Worm (Caenorhabditis elegans) whole organism, L1 larva: ENCODE data around the gene srd-32.

Experiments
- C16A3.4 ChIP-seq: fragments of 150-350 bp; optimal IDR thresholded peaks from 2 replicates; lab custom pipeline; 2014; ENCODE audit warnings: missing biosample characterization, missing genetic modification characterization
- C34B4.2 ChIP-seq: sonication (generic microtip); optimal IDR thresholded peaks from 2 replicates; lab custom pipeline; 2017; ENCODE audit warnings: mild to moderate bottlenecking, missing genetic modification characterization, missing compliant biosample characterization
- F16B12.6 ChIP-seq: fragments of 150-350 bp; optimal IDR thresholded peaks from 2 replicates; lab custom pipeline; 2014; ENCODE audit warnings: missing biosample characterization, missing genetic modification characterization
- aly-2 ChIP-seq: fragments of 150-350 bp; optimal IDR thresholded peaks from 2 replicates; lab custom pipeline; 2014; ENCODE audit warnings: missing biosample characterization, missing genetic modification characterization
- blmp-1 ChIP-seq: fragments of 150-350 bp; optimal IDR thresholded peaks from 2 replicates; lab custom pipeline; 2014; ENCODE audit warnings: missing biosample characterization, missing genetic modification characterization
- ceh-63 ChIP-seq: fragments of 200-800 bp; sonication (Bioruptor generic); optimal IDR thresholded peaks from 2 replicates; lab custom pipeline; 2018; ENCODE audit warnings: mild to moderate bottlenecking, missing genetic modification characterization, missing compliant biosample characterization
- ceh-82 ChIP-seq, 3 experiments: fragments of 150-350 bp in 1 of 3; sonication (generic microtip) in 2 of 3; optimal IDR thresholded peaks; 2 replicates each; lab custom pipeline; 2014 to 2017; ENCODE audit warnings: missing biosample characterization in 3 of 3, missing genetic modification characterization in 3 of 3
- ceh-90 ChIP-seq: sonication (generic microtip); optimal IDR thresholded peaks from 2 replicates; lab custom pipeline; 2016; ENCODE audit warnings: missing genetic modification characterization, missing compliant biosample characterization
- dpl-1 ChIP-seq, 3 experiments: fragments of 150-350 bp in 2 of 3; sonication (generic microtip) in 1 of 3; optimal IDR thresholded peaks; 2 replicates each; lab custom pipeline; 2014 to 2017; ENCODE audit warnings: missing biosample characterization in 3 of 3, missing genetic modification characterization in 3 of 3, missing genetic modification reagents in 3 of 3
- dsc-1 ChIP-seq: sonication (generic microtip); optimal IDR thresholded peaks from 2 replicates; lab custom pipeline; 2016; ENCODE audit warnings: mild to moderate bottlenecking, missing genetic modification characterization, missing compliant biosample characterization
- efl-3 ChIP-seq: fragments of 200-800 bp; sonication (Bioruptor generic); optimal IDR thresholded peaks from 2 replicates; lab custom pipeline; 2018; ENCODE audit warnings: mild to moderate bottlenecking, missing genetic modification characterization, missing compliant biosample characterization
- egl-13 ChIP-seq: sonication (generic microtip); optimal IDR thresholded peaks from 2 replicates; lab custom pipeline; 2016; ENCODE audit warnings: missing genotype, missing genetic modification reagents, missing genetic modification characterization, missing compliant biosample characterization
- egl-27 ChIP-seq, 2 experiments: fragments of 150-350 bp in 1 of 2; sonication (generic microtip); optimal IDR thresholded peaks; 3 replicates each; lab custom pipeline; 2017 to 2018; ENCODE audit warnings: missing biosample characterization in 2 of 2, missing genetic modification characterization in 2 of 2, missing genetic modification reagents in 2 of 2
- elt-2 ChIP-seq: sonication (generic microtip); optimal IDR thresholded peaks from 2 replicates; lab custom pipeline; 2016; ENCODE audit warnings: missing genetic modification characterization, mild to moderate bottlenecking, inconsistent platforms, missing compliant biosample characterization, missing genetic modification reagents
- ets-5 ChIP-seq: fragments of 200-800 bp; sonication (Bioruptor generic); IDR thresholded peaks from 2 replicates; pipeline ENCODE4 v1.3.6; 2022; ENCODE audit warnings: missing genetic modification characterization, missing compliant biosample characterization
- fkh-10 ChIP-seq: sonication (generic microtip); optimal IDR thresholded peaks from 2 replicates; lab custom pipeline; 2017; ENCODE audit warnings: missing biosample characterization, missing genetic modification reagents, missing genetic modification characterization
- fkh-4 ChIP-seq: sonication (generic microtip); optimal IDR thresholded peaks from 2 replicates; lab custom pipeline; 2016; ENCODE audit warnings: missing compliant biosample characterization, missing genetic modification characterization, borderline replicate concordance
- fkh-8 ChIP-seq: sonication (generic microtip); optimal IDR thresholded peaks from 2 replicates; lab custom pipeline; 2016; ENCODE audit warnings: mild to moderate bottlenecking, missing genetic modification characterization, missing compliant biosample characterization
- fos-1 ChIP-seq: fragments of 150-350 bp; optimal IDR thresholded peaks from 2 replicates; lab custom pipeline; 2014; ENCODE audit warnings: missing biosample characterization, missing genetic modification characterization
- hlh-4 ChIP-seq: sonication (generic microtip); optimal IDR thresholded peaks from 2 replicates; lab custom pipeline; 2016; ENCODE audit warnings: mild to moderate bottlenecking, missing genetic modification characterization, missing compliant biosample characterization
- hpl-2 ChIP-seq: fragments of 150-350 bp; optimal IDR thresholded peaks from 2 replicates; lab custom pipeline; 2014; ENCODE audit warnings: missing biosample characterization, missing genetic modification reagents, missing genetic modification characterization
- irx-1 ChIP-seq: sonication (generic microtip); optimal IDR thresholded peaks from 2 replicates; lab custom pipeline; 2016; ENCODE audit warnings: missing genetic modification characterization, missing compliant biosample characterization
- lin-13 ChIP-seq: fragments of 150-350 bp; optimal IDR thresholded peaks from 2 replicates; lab custom pipeline; 2014; ENCODE audit warnings: missing biosample characterization, missing genetic modification reagents, missing genetic modification characterization
- lin-15B ChIP-seq: fragments of 150-350 bp; sonication (generic microtip); optimal IDR thresholded peaks from 3 replicates; lab custom pipeline; 2014; ENCODE audit warnings: missing biosample characterization, missing genetic modification characterization
- lin-35 ChIP-seq, 2 experiments: fragments of 150-350 bp; optimal IDR thresholded peaks; 2 replicates each; lab custom pipeline; 2014; ENCODE audit warnings: missing biosample characterization in 2 of 2, missing genetic modification characterization in 2 of 2, missing genetic modification reagents in 2 of 2
- lir-3 ChIP-seq: sonication (generic microtip); optimal IDR thresholded peaks from 2 replicates; lab custom pipeline; 2016; ENCODE audit warnings: mild to moderate bottlenecking, missing genetic modification characterization, moderate library complexity, missing compliant biosample characterization; ENCODE audit not compliant: poor library complexity
- lsy-2 ChIP-seq, 2 experiments: fragments of 150-350 bp; optimal IDR thresholded peaks; 2 replicates each; lab custom pipeline; 2014; ENCODE audit warnings: missing biosample characterization in 2 of 2, missing genetic modification characterization in 2 of 2
- mef-2 ChIP-seq: fragments of 150-350 bp; optimal IDR thresholded peaks from 2 replicates; lab custom pipeline; 2014; ENCODE audit warnings: missing biosample characterization, missing genetic modification characterization
- nhr-11 ChIP-seq: fragments of 150-350 bp; optimal IDR thresholded peaks from 2 replicates; lab custom pipeline; 2014; ENCODE audit warnings: missing biosample characterization, missing genetic modification characterization
- nhr-12 ChIP-seq: sonication (generic microtip); optimal IDR thresholded peaks from 2 replicates; lab custom pipeline; 2017; ENCODE audit warnings: missing biosample characterization, missing genetic modification characterization
- nhr-20 ChIP-seq: sonication (generic microtip); optimal IDR thresholded peaks from 2 replicates; lab custom pipeline; 2016; ENCODE audit warnings: mild to moderate bottlenecking, missing genetic modification characterization, missing compliant biosample characterization
- nhr-237 ChIP-seq: fragments of 150-350 bp; optimal IDR thresholded peaks from 2 replicates; lab custom pipeline; 2014; ENCODE audit warnings: missing biosample characterization, missing genetic modification characterization
- nhr-76 ChIP-seq: sonication (generic microtip); optimal IDR thresholded peaks from 2 replicates; lab custom pipeline; 2017; ENCODE audit warnings: missing biosample characterization, missing genetic modification characterization
- nhr-77 ChIP-seq: fragments of 150-350 bp; optimal IDR thresholded peaks from 2 replicates; lab custom pipeline; 2014; ENCODE audit warnings: missing biosample characterization, missing genetic modification characterization
- nhr-84 ChIP-seq: sonication (generic microtip); optimal IDR thresholded peaks from 2 replicates; lab custom pipeline; 2017; ENCODE audit warnings: missing biosample characterization, missing genetic modification characterization
- pag-3 ChIP-seq: sonication (generic microtip); optimal IDR thresholded peaks from 2 replicates; lab custom pipeline; 2017; ENCODE audit warnings: missing genetic modification characterization, mild to moderate bottlenecking, missing compliant biosample characterization, antibody characterized with exemption, borderline replicate concordance; ENCODE audit not compliant: insufficient read depth
- pax-3 ChIP-seq: fragments of 200-800 bp; sonication (Bioruptor generic); optimal IDR thresholded peaks from 2 replicates; lab custom pipeline; 2018; ENCODE audit warnings: mild to moderate bottlenecking, missing genetic modification characterization, moderate library complexity, missing compliant biosample characterization
- pqm-1 ChIP-seq: sonication (generic microtip); optimal IDR thresholded peaks from 3 replicates; lab custom pipeline; 2017; ENCODE audit warnings: missing biosample characterization, missing genetic modification characterization
- rnt-1 ChIP-seq: sonication (generic microtip); optimal IDR thresholded peaks from 2 replicates; lab custom pipeline; 2016; ENCODE audit warnings: mild to moderate bottlenecking, missing genetic modification characterization, moderate library complexity, missing compliant biosample characterization
- skn-1 ChIP-seq: fragments of 150-350 bp; optimal IDR thresholded peaks from 2 replicates; lab custom pipeline; 2014; ENCODE audit warnings: missing biosample characterization, missing genetic modification characterization
- snpc-4 ChIP-seq: fragments of 150-350 bp; optimal IDR thresholded peaks from 2 replicates; lab custom pipeline; 2014; ENCODE audit warnings: missing biosample characterization, missing genetic modification characterization
- snu-23 ChIP-seq: sonication (generic microtip); optimal IDR thresholded peaks from 2 replicates; lab custom pipeline; 2016; ENCODE audit warnings: missing genetic modification characterization, missing compliant biosample characterization
- tbx-2 ChIP-seq: sonication (generic microtip); optimal IDR thresholded peaks from 2 replicates; lab custom pipeline; 2016; ENCODE audit warnings: missing genetic modification characterization, missing compliant biosample characterization
- unc-130 ChIP-seq: fragments of 150-350 bp; optimal IDR thresholded peaks from 2 replicates; lab custom pipeline; 2017; ENCODE audit warnings: missing biosample characterization, missing genetic modification characterization, inconsistent platforms
- unc-30 ChIP-seq: sonication (generic microtip); optimal IDR thresholded peaks from 2 replicates; lab custom pipeline; 2017; ENCODE audit warnings: missing biosample characterization, missing genetic modification characterization
- unc-86 ChIP-seq: sonication (generic microtip); optimal IDR thresholded peaks from 2 replicates; lab custom pipeline; 2016; ENCODE audit warnings: missing genetic modification characterization, missing compliant biosample characterization
- unc-98 ChIP-seq: fragments of 200-800 bp; sonication (Bioruptor generic); IDR thresholded peaks from 2 replicates; pipeline ENCODE4 v1.3.6; 2022; ENCODE audit warnings: missing genetic modification characterization, missing compliant biosample characterization
- vab-15 ChIP-seq: sonication (generic microtip); optimal IDR thresholded peaks from 2 replicates; lab custom pipeline; 2017; ENCODE audit warnings: missing genotype, mild to moderate bottlenecking, missing genetic modification characterization, missing compliant biosample characterization
- xbp-1 ChIP-seq: sonication (generic microtip); optimal IDR thresholded peaks from 2 replicates; lab custom pipeline; 2016; ENCODE audit warnings: missing genetic modification characterization, missing compliant biosample characterization
- zag-1 ChIP-seq: fragments of 150-350 bp; optimal IDR thresholded peaks from 2 replicates; lab custom pipeline; 2014; ENCODE audit warnings: missing biosample characterization, missing genetic modification characterization
- zip-4 ChIP-seq: fragments of 200-800 bp; sonication (Bioruptor generic); optimal IDR thresholded peaks from 2 replicates; lab custom pipeline; 2018; ENCODE audit warnings: mild to moderate bottlenecking, missing genetic modification characterization, moderate library complexity, missing compliant biosample characterization
- ztf-4 ChIP-seq: fragments of 150-350 bp; optimal IDR thresholded peaks from 2 replicates; lab custom pipeline; 2014; ENCODE audit warnings: missing biosample characterization, missing genetic modification characterization

Gene srd-32

ce11 chrV:4826710-4827380 lies 38.6 kb upstream of the srd-32 start, which contains the start of the genes hsp-6 and C37H5.5 (continued):
- no peak for TF ChIP-seq pag-3 (tag; lab: Kevin White, UChicago)
- no peak for TF ChIP-seq nhr-84 (tag; lab: Kevin White, UChicago)
- TF ChIP-seq egl-27 (tag; optimal IDR thresholded peaks at IDR 0.05; lab: Kevin White, UChicago): no peak
- peak; percentile 36 to 89 (median 51) for TF ChIP-seq ceh-82 (tag; optimal IDR thresholded peaks at IDR 0.05; lab: Kevin White, UChicago)
- TF ChIP-seq skn-1 (tag; lab: Kevin White, UChicago): peak; percentile 92
- TF ChIP-seq pax-3 (tag; lab: Kevin White, UChicago): peak; percentile 56
- TF ChIP-seq vab-15 (tag; lab: Kevin White, UChicago): no peak
- no peak for TF ChIP-seq pqm-1 (tag; lab: Kevin White, UChicago)
- peak; percentile 72 for TF ChIP-seq lin-13 (GFP tag; lab: Kevin White, UChicago)
- no peak for TF ChIP-seq ets-5
- TF ChIP-seq nhr-237 (tag; lab: Kevin White, UChicago): peak; percentile 25
- peak; percentile 56 for TF ChIP-seq ztf-4 (tag; lab: Kevin White, UChicago)
- no peak for TF ChIP-seq fkh-10
- TF ChIP-seq nhr-11 (tag; lab: Kevin White, UChicago): no peak
- no peak for TF ChIP-seq nhr-12 (tag; lab: Kevin White, UChicago)
- peak; percentile 66 to 84 for TF ChIP-seq lin-35 (GFP tag; optimal IDR thresholded peaks at IDR 0.05; lab: Kevin White, UChicago)
- peak; percentile 55 for TF ChIP-seq irx-1 (tag; lab: Kevin White, UChicago)
- no peak for TF ChIP-seq mef-2
- peak; percentile 79 for TF ChIP-seq tbx-2 (tag; lab: Kevin White, UChicago)
- no peak for TF ChIP-seq hpl-2 (GFP tag; lab: Kevin White, UChicago)
- TF ChIP-seq snpc-4 (tag; lab: Kevin White, UChicago): peak; percentile 72
- no peak for TF ChIP-seq blmp-1 (tag; lab: Kevin White, UChicago)
- peak; percentile 68 for TF ChIP-seq aly-2 (tag; lab: Kevin White, UChicago)
- no peak for TF ChIP-seq C34B4.2 (tag; lab: Kevin White, UChicago)
- peak; percentile 59 to 77 (median 74) for TF ChIP-seq dpl-1 (GFP tag; optimal IDR thresholded peaks at IDR 0.05; lab: Kevin White, UChicago)
- no peak for TF ChIP-seq nhr-76 (tag; lab: Kevin White, UChicago)
- TF ChIP-seq snu-23: peak; percentile 92
- TF ChIP-seq ceh-90 (tag; lab: Kevin White, UChicago): no peak
- peak; percentile 78 for TF ChIP-seq fkh-8 (tag; lab: Kevin White, UChicago)
- TF ChIP-seq unc-98 (GFP tag; lab: Robert Waterston, UW): no peak
- TF ChIP-seq lsy-2 (tag; optimal IDR thresholded peaks at IDR 0.05; lab: Kevin White, UChicago): peak; percentile 87 to 95
- TF ChIP-seq lir-3 (tag; lab: Kevin White, UChicago): no peak
- peak; percentile 21 for TF ChIP-seq F16B12.6 (tag; lab: Kevin White, UChicago)
- peak; percentile 31 for TF ChIP-seq zip-4
- peak; percentile 72 for TF ChIP-seq xbp-1 (tag; lab: Kevin White, UChicago)
- TF ChIP-seq unc-86 (tag; lab: Kevin White, UChicago): peak; percentile 67
- peak; percentile 88 for TF ChIP-seq nhr-20 (tag; lab: Kevin White, UChicago)
- no peak for TF ChIP-seq unc-30 (tag; lab: Kevin White, UChicago)
- TF ChIP-seq elt-2 (tag; lab: Kevin White, UChicago): peak; percentile 14
- TF ChIP-seq efl-3 (GFP tag; lab: Kevin White, UChicago): no peak
- no peak for TF ChIP-seq hlh-4
- peak; percentile 75 for TF ChIP-seq unc-130 (tag; lab: Kevin White, UChicago)
- peak; percentile 84 for TF ChIP-seq rnt-1 (tag; lab: Kevin White, UChicago)
- TF ChIP-seq nhr-77 (tag; lab: Kevin White, UChicago): peak; percentile 55
- TF ChIP-seq lin-15B (tag; lab: Kevin White, UChicago): peak; percentile 78
- TF ChIP-seq fos-1: peak; percentile 10
- no peak for TF ChIP-seq fkh-4 (tag; lab: Kevin White, UChicago)
- no peak for TF ChIP-seq zag-1 (tag; lab: Kevin White, UChicago)
- peak; percentile 87 for TF ChIP-seq C16A3.4 (tag; lab: Kevin White, UChicago)
- TF ChIP-seq dsc-1 (tag; lab: Kevin White, UChicago): peak; percentile 42
- TF ChIP-seq egl-13 (tag; lab: Kevin White, UChicago): peak; percentile 53
- TF ChIP-seq ceh-63 (GFP tag; lab: Kevin White, UChicago): no peak
